Fruit fly (Drosophila melanogaster): ENCODE measurements around the gene Cp16.

DNA sequence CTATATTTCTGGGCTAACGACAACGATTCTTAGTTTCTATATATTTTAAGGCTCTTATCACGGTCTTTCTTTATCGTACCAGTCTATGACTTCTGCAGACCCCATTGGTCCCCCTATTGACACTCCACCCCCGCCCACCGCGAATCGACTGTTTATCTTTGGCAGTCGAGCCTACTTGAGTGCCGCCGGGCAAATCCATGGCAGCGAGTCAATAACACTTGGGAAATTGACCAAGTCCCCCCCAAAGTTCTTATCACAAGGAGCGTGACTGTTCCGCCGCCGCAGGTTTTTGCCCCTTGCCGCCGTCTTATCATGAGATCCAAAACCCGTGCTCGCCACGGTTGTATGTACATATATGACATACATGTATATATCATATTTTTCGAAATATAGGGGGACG lies 32.1 kb upstream of the Cp16 start:
- no peak for TF ChIP-seq CG8478 (optimal IDR thresholded peaks at IDR 0.05)
- TF ChIP-seq usp (GFP tag; optimal IDR thresholded peaks at IDR 0.05), result no peak
- TF ChIP-seq EcR (GFP tag; optimal IDR thresholded peaks at IDR 0.05), result peak in 1 of 2 experiments; percentile 56
- TF ChIP-seq Dll (optimal IDR thresholded peaks at IDR 0.05), result no peak
